Worm (Caenorhabditis elegans) whole organism, late embryonic: ENCODE measurements around the gene C45B11.5.
A peak's percentile ranks its signal among the peaks of the same experiment; 100 is the strongest.

Experiments
- C08G9.2 ChIP-seq: sonication (generic microtip); optimal IDR thresholded peaks from 2 replicates; lab custom pipeline; 2016; ENCODE audit warnings: mild to moderate bottlenecking, missing genetic modification characterization, moderate library complexity, missing compliant biosample characterization
- C38D4.7 ChIP-seq: fragments of 200-800 bp; sonication (Bioruptor generic); optimal IDR thresholded peaks from 2 replicates; lab custom pipeline; 2018; ENCODE audit warnings: mild to moderate bottlenecking, missing genetic modification characterization, moderate library complexity, missing compliant biosample characterization
- K09A11.1 ChIP-seq: sonication (generic microtip); optimal IDR thresholded peaks from 2 replicates; lab custom pipeline; 2017; ENCODE audit warnings: antibody characterized with exemption, mild to moderate bottlenecking, missing genetic modification characterization, missing compliant biosample characterization; ENCODE audit not compliant: insufficient read depth
- Y22D7AL.16 ChIP-seq: sonication (generic microtip); optimal IDR thresholded peaks from 2 replicates; lab custom pipeline; 2016; ENCODE audit warnings: missing genetic modification characterization, missing compliant biosample characterization
- ahr-1 ChIP-seq: sonication (generic microtip); optimal IDR thresholded peaks from 2 replicates; lab custom pipeline; 2016; ENCODE audit warnings: missing genetic modification characterization, missing compliant biosample characterization
- ceh-14 ChIP-seq: sonication (generic microtip); optimal IDR thresholded peaks from 2 replicates; lab custom pipeline; 2016; ENCODE audit warnings: missing genotype, missing genetic modification characterization, missing compliant biosample characterization
- ceh-18 ChIP-seq: sonication (generic microtip); optimal IDR thresholded peaks from 2 replicates; lab custom pipeline; 2016; ENCODE audit warnings: missing genetic modification characterization, missing compliant biosample characterization
- ceh-19 ChIP-seq: fragments of 200-800 bp; sonication (Bioruptor generic); optimal IDR thresholded peaks from 2 replicates; lab custom pipeline; 2018; ENCODE audit warnings: mild to moderate bottlenecking, missing genetic modification characterization, missing compliant biosample characterization
- ceh-2 ChIP-seq: sonication (generic microtip); optimal IDR thresholded peaks from 2 replicates; lab custom pipeline; 2016; ENCODE audit warnings: missing genotype, missing genetic modification characterization, missing compliant biosample characterization
- ceh-22 ChIP-seq: sonication (generic microtip); optimal IDR thresholded peaks from 2 replicates; lab custom pipeline; 2017; ENCODE audit warnings: missing biosample characterization, missing genetic modification characterization
- ceh-31 ChIP-seq: sonication (generic microtip); optimal IDR thresholded peaks from 2 replicates; lab custom pipeline; 2016; ENCODE audit warnings: missing genetic modification characterization, missing compliant biosample characterization
- ceh-34 ChIP-seq: sonication (generic microtip); optimal IDR thresholded peaks from 2 replicates; lab custom pipeline; 2016; ENCODE audit warnings: mild to moderate bottlenecking, missing genetic modification characterization, missing compliant biosample characterization
- ceh-45 ChIP-seq: fragments of 200-800 bp; sonication (Bioruptor generic); IDR thresholded peaks from 2 replicates; pipeline ENCODE4 v1.3.6; 2022; ENCODE audit warnings: missing genetic modification reagents, missing genetic modification characterization, missing compliant biosample characterization
- ceh-48 ChIP-seq: sonication (generic microtip); optimal IDR thresholded peaks from 2 replicates; lab custom pipeline; 2016; ENCODE audit warnings: missing genetic modification characterization, inconsistent platforms, missing compliant biosample characterization
- dmd-4 ChIP-seq: sonication (generic microtip); optimal IDR thresholded peaks from 2 replicates; lab custom pipeline; 2016; ENCODE audit warnings: borderline replicate concordance, missing genetic modification characterization, missing compliant biosample characterization
- elt-2 ChIP-seq: sonication (generic microtip); optimal IDR thresholded peaks from 2 replicates; lab custom pipeline; 2016; ENCODE audit warnings: missing genetic modification reagents, missing genetic modification characterization, missing compliant biosample characterization
- fkh-10 ChIP-seq: fragments of 150-350 bp; optimal IDR thresholded peaks from 2 replicates; lab custom pipeline; 2014; ENCODE audit warnings: missing biosample characterization, missing genetic modification reagents, missing genetic modification characterization
- fkh-6 ChIP-seq: sonication (generic microtip); optimal IDR thresholded peaks from 2 replicates; lab custom pipeline; 2016; ENCODE audit warnings: missing genetic modification characterization, missing compliant biosample characterization
- hlh-13 ChIP-seq: fragments of 200-800 bp; sonication (Bioruptor generic); optimal IDR thresholded peaks from 2 replicates; lab custom pipeline; 2018; ENCODE audit warnings: mild to moderate bottlenecking, missing genetic modification characterization, missing compliant biosample characterization
- hlh-15 ChIP-seq: sonication (generic microtip); optimal IDR thresholded peaks from 2 replicates; lab custom pipeline; 2016; ENCODE audit warnings: missing genetic modification characterization, missing compliant biosample characterization
- hlh-6 ChIP-seq: sonication (generic microtip); optimal IDR thresholded peaks from 2 replicates; lab custom pipeline; 2016; ENCODE audit warnings: missing genotype, missing genetic modification characterization, missing compliant biosample characterization
- hlh-8 ChIP-seq: sonication (generic microtip); optimal IDR thresholded peaks from 2 replicates; lab custom pipeline; 2016; ENCODE audit warnings: missing genotype, missing genetic modification characterization, missing compliant biosample characterization
- madf-2 ChIP-seq: sonication (generic microtip); optimal IDR thresholded peaks from 2 replicates; lab custom pipeline; 2017; ENCODE audit warnings: missing genetic modification characterization, missing compliant biosample characterization
- nfya-1 ChIP-seq: sonication (generic microtip); optimal IDR thresholded peaks from 2 replicates; lab custom pipeline; 2017; ENCODE audit warnings: missing genetic modification characterization, mild to moderate bottlenecking, missing compliant biosample characterization, antibody characterized with exemption, moderate library complexity
- odd-2 ChIP-seq: sonication (generic microtip); optimal IDR thresholded peaks from 2 replicates; lab custom pipeline; 2017; ENCODE audit warnings: antibody characterized with exemption, mild to moderate bottlenecking, missing genetic modification characterization, missing compliant biosample characterization
- pag-3 ChIP-seq: sonication (generic microtip); optimal IDR thresholded peaks from 2 replicates; lab custom pipeline; 2016; ENCODE audit warnings: missing compliant biosample characterization, missing genetic modification characterization, borderline replicate concordance
- pat-9 ChIP-seq: fragments of 200-800 bp; sonication (Bioruptor generic); optimal IDR thresholded peaks from 2 replicates; lab custom pipeline; 2018; ENCODE audit warnings: mild to moderate bottlenecking, missing genetic modification characterization, moderate library complexity, missing compliant biosample characterization
- pha-2 ChIP-seq: sonication (generic microtip); optimal IDR thresholded peaks from 2 replicates; lab custom pipeline; 2017; ENCODE audit warnings: mild to moderate bottlenecking, missing genetic modification characterization, missing compliant biosample characterization
- pha-4 ChIP-seq: fragments of 150-350 bp; optimal IDR thresholded peaks from 2 replicates; lab custom pipeline; 2018; ENCODE audit warnings: missing biosample characterization, missing genetic modification reagents, missing genetic modification characterization
- ref-2 ChIP-seq: sonication (generic microtip); optimal IDR thresholded peaks from 2 replicates; lab custom pipeline; 2016; ENCODE audit warnings: missing genetic modification characterization, missing compliant biosample characterization
- rnt-1 ChIP-seq: sonication (generic microtip); optimal IDR thresholded peaks from 2 replicates; lab custom pipeline; 2016; ENCODE audit warnings: missing genetic modification characterization, missing compliant biosample characterization
- sdc-2 ChIP-seq: sonication (generic microtip); optimal IDR thresholded peaks from 2 replicates; lab custom pipeline; 2016; ENCODE audit warnings: missing genotype, missing genetic modification characterization, missing compliant biosample characterization
- sox-4 ChIP-seq: sonication (generic microtip); optimal IDR thresholded peaks from 2 replicates; lab custom pipeline; 2017; ENCODE audit warnings: mild to moderate bottlenecking, missing genetic modification characterization, inconsistent platforms, missing compliant biosample characterization
- syd-9 ChIP-seq: sonication (generic microtip); optimal IDR thresholded peaks from 2 replicates; lab custom pipeline; 2016; ENCODE audit warnings: mild to moderate bottlenecking, missing genetic modification characterization, moderate library complexity, missing compliant biosample characterization
- tbx-2 ChIP-seq: sonication (generic microtip); optimal IDR thresholded peaks from 2 replicates; lab custom pipeline; 2016; ENCODE audit warnings: missing genetic modification characterization, missing compliant biosample characterization
- ttx-3 ChIP-seq: sonication (generic microtip); optimal IDR thresholded peaks from 2 replicates; lab custom pipeline; 2016; ENCODE audit warnings: missing genetic modification reagents, missing genetic modification characterization, missing compliant biosample characterization
- unc-55 ChIP-seq: sonication (generic microtip); optimal IDR thresholded peaks from 2 replicates; lab custom pipeline; 2017; ENCODE audit warnings: missing biosample characterization, missing genetic modification reagents, missing genetic modification characterization

The C45B11.5 gene

ce11 chrV:11078874-11079273 is 37.3 kb downstream of the C45B11.5 start:
- TF ChIP-seq ceh-34 (tag; lab: Kevin White, UChicago) (no peak), sdc-2 (no peak), Y22D7AL.16 (tag; lab: Kevin White, UChicago) (no peak), C38D4.7 (GFP tag; lab: Kevin White, UChicago) (no peak), hlh-15 (tag; lab: Kevin White, UChicago) (no peak), ceh-18 (tag; lab: Kevin White, UChicago) (no peak), hlh-13 (GFP tag; lab: Kevin White, UChicago) (no peak), K09A11.1 (tag; lab: Kevin White, UChicago) (no peak), ceh-22 (tag; lab: Kevin White, UChicago) (no peak), rnt-1 (tag; lab: Kevin White, UChicago) (no peak)

- TF ChIP-seq nfya-1 (tag; lab: Kevin White, UChicago) (peak; percentile 88), ceh-14 (tag; lab: Kevin White, UChicago) (no peak), ahr-1 (tag; lab: Kevin White, UChicago) (no peak), pha-4 (no peak), rnt-1 (tag; lab: Kevin White, UChicago) (peak; percentile 47), pat-9 (tag; lab: Kevin White, UChicago) (no peak), sdc-2 (peak; percentile 14), odd-2 (tag; lab: Kevin White, UChicago) (no peak), fkh-6 (tag; lab: Kevin White, UChicago) (peak; percentile 14), unc-55 (GFP tag; lab: Kevin White, UChicago) (peak; percentile 67), syd-9 (peak; percentile 13), ref-2 (tag; lab: Kevin White, UChicago) (peak; percentile 56), ceh-19 (GFP tag; lab: Kevin White, UChicago) (no peak), ceh-45 (GFP tag; lab: Robert Waterston, UW) (no peak), elt-2 (peak; percentile 95), ceh-31 (tag; lab: Kevin White, UChicago) (peak; percentile 55), ceh-18 (tag; lab: Kevin White, UChicago) (peak; percentile 84), ceh-34 (tag; lab: Kevin White, UChicago) (peak; percentile 69), hlh-13 (GFP tag; lab: Kevin White, UChicago) (no peak), tbx-2 (tag; lab: Kevin White, UChicago) (peak; percentile 5)
These were observed 38.9 kb downstream of the C45B11.5 start, which contains the start of gene act-1 for ce11 chrV:11080345-11081102. TSS of gene act-1 (plus strand) at chrV:11081052.

DNA sequence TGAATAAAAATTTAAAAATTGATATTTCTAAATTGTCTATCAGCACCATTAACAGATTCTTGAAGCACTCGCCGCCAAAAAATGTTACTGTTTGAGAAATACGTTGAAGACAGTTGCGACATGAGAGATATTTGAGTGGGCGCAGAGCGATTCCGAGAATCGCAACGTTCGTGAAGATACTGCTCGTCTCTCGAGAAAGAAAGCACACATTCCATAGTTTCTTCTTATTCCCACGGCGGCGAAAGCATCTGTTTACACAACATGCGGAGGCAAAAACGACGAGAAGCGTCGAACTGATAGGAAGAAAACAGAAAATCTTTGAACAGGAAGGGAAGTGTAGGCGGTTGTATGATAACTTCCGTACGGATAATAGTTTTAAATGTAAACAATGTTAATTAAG is 40.9 kb downstream of the C45B11.5 start:
- TF ChIP-seq ceh-19 (GFP tag; lab: Kevin White, UChicago) (no peak), K09A11.1 (tag; lab: Kevin White, UChicago) (no peak), pat-9 (tag; lab: Kevin White, UChicago) (peak; percentile 5), C08G9.2 (no peak), ceh-14 (tag; lab: Kevin White, UChicago) (no peak), dmd-4 (peak; percentile 7), ceh-34 (tag; lab: Kevin White, UChicago) (peak; percentile 54), pha-2 (no peak), ceh-31 (tag; lab: Kevin White, UChicago) (peak; percentile 16), ref-2 (tag; lab: Kevin White, UChicago) (no peak), sox-4 (tag; lab: Kevin White, UChicago) (no peak), hlh-8 (tag; lab: Kevin White, UChicago) (peak; percentile 45), pha-4 (no peak), pag-3 (tag; lab: Kevin White, UChicago) (no peak), ttx-3 (no peak), ceh-48 (no peak), ceh-2 (tag; lab: Kevin White, UChicago) (no peak), madf-2 (no peak), nfya-1 (tag; lab: Kevin White, UChicago) (peak; percentile 61), hlh-6 (tag; lab: Kevin White, UChicago) (no peak), ceh-18 (tag; lab: Kevin White, UChicago) (peak; percentile 94), fkh-10 (GFP tag; lab: Kevin White, UChicago) (no peak), C38D4.7 (GFP tag; lab: Kevin White, UChicago) (no peak), tbx-2 (tag; lab: Kevin White, UChicago) (peak; percentile 67), rnt-1 (tag; lab: Kevin White, UChicago) (peak; percentile 76), hlh-13 (GFP tag; lab: Kevin White, UChicago) (no peak)
